Worm (Caenorhabditis elegans) whole organism, L1 larva: ENCODE results near the gene fbxb-3.

Source experiments
- ama-1 ChIP-seq: fragments of 150-350 bp; optimal IDR thresholded peaks from 2 replicates; lab custom pipeline; 2014
- ceh-82 ChIP-seq, 3 experiments: fragments of 150-350 bp in 1 of 3; sonication (generic microtip) in 2 of 3; optimal IDR thresholded peaks; 2 replicates each; lab custom pipeline; 2014 to 2017; ENCODE audit warnings: missing biosample characterization in 3 of 3, missing genetic modification characterization in 3 of 3
- ces-1 ChIP-seq: fragments of 150-350 bp; optimal IDR thresholded peaks from 2 replicates; lab custom pipeline; 2014; ENCODE audit warnings: missing biosample characterization, missing genetic modification reagents, missing genetic modification characterization
- fos-1 ChIP-seq: fragments of 150-350 bp; optimal IDR thresholded peaks from 2 replicates; lab custom pipeline; 2014; ENCODE audit warnings: missing biosample characterization, missing genetic modification characterization
- pax-3 ChIP-seq: fragments of 200-800 bp; sonication (Bioruptor generic); optimal IDR thresholded peaks from 2 replicates; lab custom pipeline; 2018; ENCODE audit warnings: mild to moderate bottlenecking, missing genetic modification characterization, moderate library complexity, missing compliant biosample characterization
- tbx-2 ChIP-seq: sonication (generic microtip); optimal IDR thresholded peaks from 2 replicates; lab custom pipeline; 2016; ENCODE audit warnings: missing genetic modification characterization, missing compliant biosample characterization
- tlp-1 ChIP-seq: fragments of 150-350 bp; optimal IDR thresholded peaks from 2 replicates; lab custom pipeline; 2014; ENCODE audit warnings: missing biosample characterization, missing genetic modification characterization
- unc-62 ChIP-seq: fragments of 150-350 bp; optimal IDR thresholded peaks from 2 replicates; lab custom pipeline; 2014; ENCODE audit warnings: missing biosample characterization, missing genetic modification reagents, missing genetic modification characterization

DNA sequence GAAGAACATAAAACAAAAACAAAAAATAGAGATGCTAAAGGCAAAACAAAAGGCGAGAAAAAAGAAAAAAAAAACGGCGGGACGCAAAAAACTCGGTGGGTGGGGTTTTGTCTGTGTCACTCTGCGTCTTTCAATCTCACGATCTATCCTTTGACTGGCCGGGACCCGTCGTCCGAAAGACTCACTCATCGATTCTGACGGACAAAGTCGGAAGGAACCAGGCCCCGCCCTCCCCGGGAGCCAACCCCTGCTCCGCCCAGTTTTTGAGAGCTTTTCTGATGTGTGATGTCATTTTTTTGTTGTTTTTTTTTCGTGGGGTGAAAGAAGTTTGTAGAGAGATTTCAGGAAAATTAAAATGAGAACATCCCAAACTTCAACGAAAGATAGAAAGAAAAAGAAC is 45.6 kb upstream of the fbxb-3 start:
- TF ChIP-seq ceh-82 (tag; optimal IDR thresholded peaks at IDR 0.05; lab: Kevin White, UChicago) (peak in 1 of 3 experiments; percentile 6), ces-1 (GFP tag; lab: Kevin White, UChicago) (no peak), pax-3 (no peak), tlp-1 (tag; lab: Kevin White, UChicago) (no peak), ama-1 (lab: Kevin White, UChicago) (no peak), tbx-2 (tag; lab: Kevin White, UChicago) (no peak), unc-62 (GFP tag; lab: Kevin White, UChicago) (no peak), fos-1 (tag; lab: Kevin White, UChicago) (no peak)
